Worm (Caenorhabditis elegans): ENCODE data around the gene T02B11.3.
A peak's percentile ranks its signal among the peaks of the same experiment; 100 is the strongest.

Gene T02B11.3

DNA sequence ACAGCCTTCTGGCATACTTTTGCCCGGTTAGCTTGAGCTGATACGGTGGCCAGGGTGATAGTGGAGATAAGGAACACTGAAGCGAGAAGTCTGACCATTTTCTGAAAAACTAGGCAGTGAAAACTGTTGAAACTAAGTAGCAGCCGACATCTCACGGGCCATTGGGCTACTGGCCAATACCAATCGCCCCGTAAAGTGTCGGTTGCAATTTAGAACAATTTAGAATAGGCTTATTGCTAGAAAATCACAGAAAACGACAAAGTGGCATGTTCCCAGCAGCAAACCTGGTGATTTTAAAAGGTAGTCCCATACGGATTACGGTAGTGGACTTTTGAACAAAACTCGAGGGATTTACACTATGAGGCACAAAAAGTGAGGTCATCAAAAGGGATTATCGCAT is 4.4 kb upstream of the T02B11.3 start, which contains the start of gene T02B11.4:
Gene T02B11.4 (minus strand): TSS at position 101 of the 400 bp plus-strand sequence.
- TF ChIP-seq egl-27 (tag; optimal IDR thresholded peaks at IDR 0.05) (no peak), sma-3 (GFP tag; optimal IDR thresholded peaks at IDR 0.05) (no peak), gmeb-1 (tag; optimal IDR thresholded peaks at IDR 0.05) (no peak), nhr-77 (tag; optimal IDR thresholded peaks at IDR 0.05) (no peak), elt-3 (tag; optimal IDR thresholded peaks at IDR 0.05) (no peak), mab-5 (tag; optimal IDR thresholded peaks at IDR 0.05) (no peak), nhr-10 (tag; optimal IDR thresholded peaks at IDR 0.05) (no peak), mdl-1 (tag; optimal IDR thresholded peaks at IDR 0.05) (no peak), R02D3.7 (tag; optimal IDR thresholded peaks at IDR 0.05) (no peak)

DNA sequence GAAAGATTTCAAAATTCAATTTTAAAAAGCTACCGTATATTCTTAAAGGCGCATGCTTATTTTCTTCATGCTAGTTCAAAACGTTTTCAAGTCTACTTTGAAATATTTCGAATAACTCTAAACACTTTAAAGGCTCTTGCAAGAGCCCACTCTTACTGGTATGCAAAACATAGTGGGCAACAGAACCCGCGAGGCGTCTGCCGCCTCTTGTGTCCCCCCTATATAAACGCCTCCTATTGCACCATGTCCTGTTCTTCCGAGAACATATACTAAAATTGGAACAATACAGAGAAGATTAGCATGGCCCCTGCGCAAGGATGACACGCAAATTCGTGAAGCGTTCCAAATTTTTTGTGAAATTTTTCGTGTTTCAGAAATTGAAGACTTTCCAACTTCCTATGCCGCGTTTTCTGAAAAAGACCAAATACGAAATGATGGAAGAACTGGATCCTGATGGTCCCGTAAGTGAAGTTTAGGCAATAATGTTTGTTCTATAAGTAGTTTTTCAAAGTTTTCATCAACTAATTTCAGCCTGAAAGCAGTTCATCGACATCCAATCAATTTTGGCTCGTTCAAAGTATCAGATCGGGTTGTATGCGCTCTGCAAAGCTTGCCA is 7.7 kb downstream of the T02B11.3 start:
- TF ChIP-seq lin-39 (tag; optimal IDR thresholded peaks at IDR 0.05) (no peak), snpc-4 (tag; optimal IDR thresholded peaks at IDR 0.05) (peak; percentile 88)

DNA sequence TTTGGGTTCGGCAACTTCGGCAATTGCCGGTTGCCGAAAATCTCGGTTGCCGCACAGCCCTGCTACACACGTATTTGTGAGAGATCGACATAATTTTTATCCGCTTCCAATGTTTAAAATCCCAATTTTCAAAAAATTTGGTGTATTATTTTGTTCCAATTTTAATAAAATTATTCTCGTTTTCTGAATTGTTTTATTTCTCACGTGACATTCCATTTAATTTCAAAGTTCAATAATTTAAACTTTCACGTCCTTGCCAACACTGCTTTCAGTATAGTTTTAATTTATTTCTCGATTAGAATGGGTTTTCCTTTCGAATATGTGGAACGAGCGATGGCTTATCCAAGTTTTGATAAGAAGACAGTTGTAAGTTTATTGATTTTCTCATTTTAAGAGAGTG is 10.1 kb downstream of the T02B11.3 start, which contains the start of gene K09C6.2:
Gene K09C6.2 (plus strand): TSS at position 301 of the 400 bp plus-strand sequence.
- TF ChIP-seq nhr-11 (tag; optimal IDR thresholded peaks at IDR 0.05) (no peak), nhr-129 (tag; optimal IDR thresholded peaks at IDR 0.05) (no peak), snpc-4 (tag; optimal IDR thresholded peaks at IDR 0.05) (no peak), fos-1 (tag; optimal IDR thresholded peaks at IDR 0.05) (no peak), crh-2 (tag; optimal IDR thresholded peaks at IDR 0.05) (no peak), alr-1 (tag; optimal IDR thresholded peaks at IDR 0.05) (no peak), C34F6.9 (tag; optimal IDR thresholded peaks at IDR 0.05) (no peak), F13H6.1 (tag; optimal IDR thresholded peaks at IDR 0.05) (no peak), elt-1 (tag; optimal IDR thresholded peaks at IDR 0.05) (no peak), ceh-82 (tag; optimal IDR thresholded peaks at IDR 0.05) (no peak), nhr-6 (tag; optimal IDR thresholded peaks at IDR 0.05) (no peak), zag-1 (tag; optimal IDR thresholded peaks at IDR 0.05) (no peak), ceh-16 (tag; optimal IDR thresholded peaks at IDR 0.05) (no peak), lin-13 (GFP tag; optimal IDR thresholded peaks at IDR 0.05) (no peak), blmp-1 (tag; optimal IDR thresholded peaks at IDR 0.05; ENCODE audit: insufficient read depth) (no peak), unc-55 (GFP tag; optimal IDR thresholded peaks at IDR 0.05) (no peak), nhr-23 (tag; optimal IDR thresholded peaks at IDR 0.05) (no peak), lin-11 (tag; optimal IDR thresholded peaks at IDR 0.05) (no peak), gmeb-1 (tag; optimal IDR thresholded peaks at IDR 0.05) (no peak), mdl-1 (tag; optimal IDR thresholded peaks at IDR 0.05) (no peak)

ce11 chrV:854966-855365 is 11.7 kb downstream of the T02B11.3 start, which contains the start of gene K09C6.9:
TSS of gene K09C6.9 (minus strand) at chrV:855066.
- TF ChIP-seq gmeb-1 (tag; optimal IDR thresholded peaks at IDR 0.05) (no peak), Y55F3AM.14 (GFP tag; optimal IDR thresholded peaks at IDR 0.05) (no peak), nhr-129 (tag; optimal IDR thresholded peaks at IDR 0.05) (no peak)

DNA sequence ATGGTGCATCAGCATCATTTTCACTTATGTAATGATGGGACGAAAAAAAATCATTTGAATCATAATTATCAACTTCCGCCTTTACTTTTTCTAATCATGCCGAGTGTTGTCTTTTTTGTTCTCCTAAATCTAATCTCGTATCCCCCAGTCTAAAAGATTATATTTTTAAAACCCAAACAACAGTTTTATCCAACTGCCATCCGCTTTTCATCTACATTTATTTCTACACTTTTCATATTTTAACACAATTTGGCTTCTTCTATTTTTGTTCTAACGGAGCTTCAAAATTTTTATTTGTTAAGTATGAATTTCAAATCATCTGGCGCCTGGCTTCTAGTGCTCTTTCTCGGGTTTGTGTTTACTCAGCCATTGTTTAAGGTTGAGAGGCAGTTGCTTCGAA is 14.4 kb downstream of the T02B11.3 start, which contains the start of gene K09C6.3:
Gene K09C6.3 (plus strand): TSS at position 301 of the 400 bp plus-strand sequence.
- TF ChIP-seq skn-1 (tag; optimal IDR thresholded peaks at IDR 0.05) = no peak

- TF ChIP-seq nhr-25 (tag; optimal IDR thresholded peaks at IDR 0.05) = no peak
- TF ChIP-seq mdl-1 (tag; optimal IDR thresholded peaks at IDR 0.05) = no peak
- TF ChIP-seq unc-62 (GFP tag; optimal IDR thresholded peaks at IDR 0.05) = no peak
- TF ChIP-seq nhr-129 (tag; optimal IDR thresholded peaks at IDR 0.05) = no peak
- TF ChIP-seq egl-27 (tag; optimal IDR thresholded peaks at IDR 0.05) = no peak
- no peak for TF ChIP-seq sma-3 (GFP tag; optimal IDR thresholded peaks at IDR 0.05)
- TF ChIP-seq blmp-1 (tag; optimal IDR thresholded peaks at IDR 0.05; ENCODE audit: insufficient read depth) = no peak
- TF ChIP-seq F13H6.1 (tag; optimal IDR thresholded peaks at IDR 0.05) = no peak
- TF ChIP-seq gmeb-1 (tag; optimal IDR thresholded peaks at IDR 0.05) = no peak
- no peak for TF ChIP-seq C34F6.9 (tag; optimal IDR thresholded peaks at IDR 0.05)
- no peak for TF ChIP-seq snpc-4 (tag; optimal IDR thresholded peaks at IDR 0.05)
- no peak for TF ChIP-seq nhr-237 (tag; optimal IDR thresholded peaks at IDR 0.05)
- no peak for TF ChIP-seq ztf-1 (GFP tag; conservative IDR thresholded peaks at IDR 0.05)
- TF ChIP-seq lin-39 (tag; optimal IDR thresholded peaks at IDR 0.05) = no peak
Observed at ce11 chrV:849512-849911, 17.1 kb downstream of the T02B11.3 start, which contains the start of gene srbc-12. TSS of gene srbc-12 (plus strand) at chrV:849812.

Data from whole organism, L2 larva.